Fruit fly (Drosophila melanogaster) whole organism, embryonic: ENCODE measurements around the gene Nep7.
A peak's percentile ranks its signal among the peaks of the same experiment; 100 is the strongest.

Experiments
- Adf1 ChIP-seq: fragments of 200-800 bp; sonication (Bioruptor generic); IDR thresholded peaks from 2 replicates; pipeline ENCODE4 v1.3.6; 2022; ENCODE audit warnings: missing biosample characterization, missing genetic modification characterization
- B-H1 ChIP-seq: fragments of 200-800 bp; sonication (Bioruptor generic); IDR thresholded peaks from 3 replicates; pipeline ENCODE4 v1.3.6; 2022; ENCODE audit warnings: missing biosample characterization, missing genetic modification characterization
- Bdp1 ChIP-seq: fragments of 200-800 bp; sonication (Bioruptor generic); optimal IDR thresholded peaks from 3 replicates; lab custom pipeline; 2016; ENCODE audit warnings: missing biosample characterization, missing genetic modification characterization
- BtbVII ChIP-seq: fragments of 200-800 bp; sonication (Bioruptor generic); optimal IDR thresholded peaks from 3 replicates; lab custom pipeline; 2017; ENCODE audit warnings: missing biosample characterization, mild to moderate bottlenecking, missing genetic modification characterization
- CG11085 ChIP-seq: fragments of 200-800 bp; sonication (Bioruptor generic); IDR thresholded peaks from 2 replicates; pipeline ENCODE4 v1.3.6; 2022; ENCODE audit warnings: missing biosample characterization, missing genetic modification characterization
- CG11723 ChIP-seq: fragments of 200-800 bp; sonication (Bioruptor generic); optimal IDR thresholded peaks from 2 replicates; lab custom pipeline; 2017; ENCODE audit warnings: missing biosample characterization, mild to moderate bottlenecking, missing genetic modification characterization
- CG12769 ChIP-seq: fragments of 200-800 bp; sonication (Bioruptor generic); optimal IDR thresholded peaks from 2 replicates; lab custom pipeline; 2019; ENCODE audit warnings: missing biosample characterization, mild to moderate bottlenecking, missing genetic modification characterization, moderate library complexity
- CG13296 ChIP-seq: fragments of 200-800 bp; sonication (Bioruptor generic); optimal IDR thresholded peaks from 3 replicates; lab custom pipeline; 2018; ENCODE audit warnings: missing biosample characterization, mild to moderate bottlenecking, missing genetic modification characterization
- CG14014 ChIP-seq: fragments of 200-800 bp; sonication (Bioruptor generic); IDR thresholded peaks from 2 replicates; pipeline ENCODE4 v1.3.6; 2022; ENCODE audit warnings: missing biosample characterization, missing genetic modification characterization
- CG14050 ChIP-seq: fragments of 200-800 bp; sonication (Bioruptor generic); IDR thresholded peaks from 3 replicates; pipeline ENCODE4 v1.3.6; 2022; ENCODE audit warnings: missing biosample characterization, missing genetic modification characterization
- CG1529 ChIP-seq: fragments of 200-800 bp; sonication (Bioruptor generic); optimal IDR thresholded peaks from 3 replicates; lab custom pipeline; 2018; ENCODE audit warnings: missing biosample characterization, missing genetic modification characterization
- CG17568 ChIP-seq: fragments of 200-800 bp; sonication (Bioruptor generic); optimal IDR thresholded peaks from 2 replicates; lab custom pipeline; 2018; ENCODE audit warnings: missing biosample characterization, mild to moderate bottlenecking, missing genetic modification characterization, moderate library complexity
- CG1792 ChIP-seq: fragments of 200-800 bp; sonication (Bioruptor generic); optimal IDR thresholded peaks from 2 replicates; lab custom pipeline; 2016; ENCODE audit warnings: missing biosample characterization, missing genetic modification characterization
- CG18262 ChIP-seq: fragments of 200-800 bp; optimal IDR thresholded peaks from 3 replicates; lab custom pipeline; 2019; ENCODE audit warnings: missing biosample characterization, mild to moderate bottlenecking, missing genetic modification characterization, moderate library complexity
- CG18764 ChIP-seq: fragments of 200-800 bp; sonication (Bioruptor generic); optimal IDR thresholded peaks from 3 replicates; lab custom pipeline; 2016; ENCODE audit warnings: missing biosample characterization, missing genetic modification characterization
- CG2875 ChIP-seq: fragments of 200-800 bp; sonication (Bioruptor generic); optimal IDR thresholded peaks from 2 replicates; lab custom pipeline; 2017; ENCODE audit warnings: missing biosample characterization, mild to moderate bottlenecking, missing genetic modification characterization, missing genetic modification reagents
- CG3407 ChIP-seq: fragments of 200-800 bp; sonication (Bioruptor generic); optimal IDR thresholded peaks from 2 replicates; lab custom pipeline; 2018; ENCODE audit warnings: missing biosample characterization, mild to moderate bottlenecking, missing genetic modification characterization
- CG4328 ChIP-seq: fragments of 200-800 bp; sonication (Bioruptor generic); optimal IDR thresholded peaks from 3 replicates; lab custom pipeline; 2017; ENCODE audit warnings: missing biosample characterization, missing genetic modification reagents, missing genetic modification characterization
- CG4730 ChIP-seq: fragments of 200-800 bp; sonication (Bioruptor generic); IDR thresholded peaks from 2 replicates; pipeline ENCODE4 v1.3.6; 2022; ENCODE audit warnings: missing biosample characterization, missing genetic modification characterization
- CG4854 ChIP-seq: fragments of 200-800 bp; sonication (Bioruptor generic); optimal IDR thresholded peaks from 2 replicates; lab custom pipeline; 2016; ENCODE audit warnings: missing biosample characterization, missing genetic modification characterization, inconsistent platforms
- CG5180 ChIP-seq: fragments of 200-800 bp; sonication (Bioruptor generic); optimal IDR thresholded peaks from 3 replicates; lab custom pipeline; 2017; ENCODE audit warnings: missing biosample characterization, missing genetic modification characterization, mild to moderate bottlenecking, moderate library complexity, missing genetic modification reagents
- CG7963 ChIP-seq: fragments of 200-800 bp; sonication (Bioruptor generic); IDR thresholded peaks from 3 replicates; pipeline ENCODE4 v1.3.6; 2022; ENCODE audit warnings: missing biosample characterization, missing genetic modification characterization; ENCODE audit not compliant: partially characterized antibody
- CG8290 ChIP-seq, 3 experiments: fragments of 200-800 bp; sonication (Bioruptor generic); optimal IDR thresholded peaks; 2 replicates each; lab custom pipeline; 2016 to 2019; ENCODE audit warnings: missing biosample characterization in 3 of 3, missing genetic modification characterization in 3 of 3, mild to moderate bottlenecking in 2 of 3, moderate library complexity in 1 of 3
- CG9437 ChIP-seq: fragments of 200-800 bp; sonication (Bioruptor generic); optimal IDR thresholded peaks from 2 replicates; lab custom pipeline; 2018; ENCODE audit warnings: missing biosample characterization, mild to moderate bottlenecking, missing genetic modification characterization
- CG9609 ChIP-seq: fragments of 200-800 bp; sonication (Bioruptor generic); optimal IDR thresholded peaks from 3 replicates; lab custom pipeline; 2016; ENCODE audit warnings: missing biosample characterization, missing genetic modification characterization
- CG9727 ChIP-seq: fragments of 200-800 bp; sonication (Bioruptor generic); optimal IDR thresholded peaks from 3 replicates; lab custom pipeline; 2017; ENCODE audit warnings: missing biosample characterization, mild to moderate bottlenecking, missing genetic modification characterization
- Chrac-16 ChIP-seq: fragments of 200-800 bp; sonication (Bioruptor generic); optimal IDR thresholded peaks from 3 replicates; lab custom pipeline; 2016; ENCODE audit warnings: missing biosample characterization, missing genetic modification characterization
- Hey ChIP-seq: fragments of 200-800 bp; sonication (Bioruptor generic); optimal IDR thresholded peaks from 3 replicates; lab custom pipeline; 2018; ENCODE audit warnings: missing biosample characterization, mild to moderate bottlenecking, missing genetic modification characterization
- Mes4 ChIP-seq: fragments of 200-800 bp; sonication (Bioruptor generic); optimal IDR thresholded peaks from 2 replicates; lab custom pipeline; 2016; ENCODE audit warnings: missing biosample characterization, missing genetic modification characterization
- NC2α ChIP-seq: fragments of 200-800 bp; sonication (Bioruptor generic); optimal IDR thresholded peaks from 2 replicates; lab custom pipeline; 2016; ENCODE audit warnings: missing biosample characterization, missing genetic modification characterization
- Scr ChIP-seq: fragments of 200-800 bp; sonication (Bioruptor generic); IDR thresholded peaks from 2 replicates; pipeline ENCODE4 v1.3.6; 2022; ENCODE audit warnings: missing biosample characterization, missing genetic modification characterization; ENCODE audit not compliant: partially characterized antibody
- Sin3A ChIP-seq: fragments of >200 bp; optimal IDR thresholded peaks from 2 replicates; lab custom pipeline; 2018
- ac ChIP-seq: fragments of 200-800 bp; sonication (Bioruptor generic); optimal IDR thresholded peaks from 3 replicates; lab custom pipeline; 2017; ENCODE audit warnings: missing biosample characterization, mild to moderate bottlenecking, missing genetic modification characterization
- az2 ChIP-seq: fragments of 200-800 bp; sonication (Bioruptor generic); optimal IDR thresholded peaks from 3 replicates; lab custom pipeline; 2016; ENCODE audit warnings: missing biosample characterization, missing genetic modification characterization
- bcd ChIP-seq: fragments of 200-800 bp; sonication (Bioruptor generic); optimal IDR thresholded peaks from 2 replicates; lab custom pipeline; 2017; ENCODE audit warnings: missing biosample characterization, mild to moderate bottlenecking, missing genetic modification characterization
- danr ChIP-seq: fragments of 200-800 bp; sonication (Bioruptor generic); IDR thresholded peaks from 2 replicates; pipeline ENCODE4 v1.3.6; 2022; ENCODE audit warnings: missing biosample characterization, missing genetic modification characterization
- dpn ChIP-seq, 2 experiments: fragments of 200-800 bp; sonication (Bioruptor generic); optimal IDR thresholded peaks; 3 replicates each; lab custom pipeline; 2016; ENCODE audit warnings: missing biosample characterization in 2 of 2, missing genetic modification characterization in 2 of 2
- fd64A ChIP-seq: fragments of 200-800 bp; sonication (Bioruptor generic); optimal IDR thresholded peaks from 3 replicates; lab custom pipeline; 2018; ENCODE audit warnings: missing biosample characterization, mild to moderate bottlenecking, missing genetic modification characterization
- jumu ChIP-seq: fragments of 200-800 bp; sonication (Bioruptor generic); optimal IDR thresholded peaks from 3 replicates; lab custom pipeline; 2016; ENCODE audit warnings: missing biosample characterization, missing genetic modification characterization
- kah ChIP-seq: fragments of 200-800 bp; sonication (Bioruptor generic); optimal IDR thresholded peaks from 2 replicates; lab custom pipeline; 2018; ENCODE audit warnings: missing biosample characterization, mild to moderate bottlenecking, missing genetic modification characterization
- lmd ChIP-seq: fragments of 200-800 bp; sonication (Bioruptor generic); IDR thresholded peaks from 2 replicates; pipeline ENCODE4 v1.3.6; 2022; ENCODE audit warnings: missing biosample characterization, missing genetic modification characterization
- oc ChIP-seq: fragments of 200-800 bp; sonication (Bioruptor generic); optimal IDR thresholded peaks from 2 replicates; lab custom pipeline; 2018; ENCODE audit warnings: missing biosample characterization, mild to moderate bottlenecking, missing genetic modification characterization, moderate library complexity
- pnt ChIP-seq: fragments of 200-800 bp; sonication (Bioruptor generic); optimal IDR thresholded peaks from 3 replicates; lab custom pipeline; 2016; ENCODE audit warnings: missing biosample characterization, missing genetic modification characterization
- pros ChIP-seq: fragments of 200-800 bp; sonication (Bioruptor generic); optimal IDR thresholded peaks from 3 replicates; lab custom pipeline; 2019; ENCODE audit warnings: missing biosample characterization, mild to moderate bottlenecking, missing genetic modification characterization, moderate library complexity
- so ChIP-seq: fragments of 200-800 bp; sonication (Bioruptor generic); IDR thresholded peaks from 3 replicates; pipeline ENCODE4 v1.3.6; 2022; ENCODE audit warnings: missing biosample characterization, missing genetic modification characterization
- stc ChIP-seq: fragments of 200-800 bp; sonication (Bioruptor generic); IDR thresholded peaks from 2 replicates; pipeline ENCODE4 v1.3.6; 2022; ENCODE audit warnings: missing biosample characterization, missing genetic modification characterization
- toy ChIP-seq: fragments of 200-800 bp; sonication (Bioruptor generic); IDR thresholded peaks from 2 replicates; pipeline ENCODE4 v1.3.6; 2022; ENCODE audit warnings: missing biosample characterization, missing genetic modification characterization
- trem ChIP-seq: fragments of 200-800 bp; optimal IDR thresholded peaks from 3 replicates; lab custom pipeline; 2019; ENCODE audit warnings: missing biosample characterization, mild to moderate bottlenecking, missing genetic modification characterization, moderate library complexity
- tup ChIP-seq: fragments of 200-800 bp; sonication (Bioruptor generic); optimal IDR thresholded peaks from 2 replicates; lab custom pipeline; 2016; ENCODE audit warnings: missing biosample characterization, mild to moderate bottlenecking, missing genetic modification characterization, moderate library complexity
- twi ChIP-seq: fragments of 200-800 bp; optimal IDR thresholded peaks from 2 replicates; lab custom pipeline; 2019; ENCODE audit warnings: missing biosample characterization, mild to moderate bottlenecking, missing genetic modification characterization, moderate library complexity
- vnd ChIP-seq: fragments of 200-800 bp; sonication (Bioruptor generic); IDR thresholded peaks from 3 replicates; pipeline ENCODE4 v1.3.6; 2022; ENCODE audit warnings: missing biosample characterization, missing genetic modification characterization; ENCODE audit not compliant: partially characterized antibody
- zen2 ChIP-seq: fragments of 200-800 bp; sonication (Bioruptor generic); IDR thresholded peaks from 3 replicates; pipeline ENCODE4 v1.3.6; 2022; ENCODE audit warnings: missing biosample characterization, missing genetic modification characterization; ENCODE audit not compliant: partially characterized antibody

Gene Nep7

dm6 chr3R:27919385-27919789 is 35.3 kb upstream of the Nep7 start, which contains the start of gene Boh1 (continued):
- TF ChIP-seq CG18764 (peak; percentile 6), CG13296 (GFP tag; lab: Kevin White, UChicago) (peak; percentile 56), fd64A (no peak), CG12769 (tag; lab: Kevin White, UChicago) (no peak), toy (GFP tag; lab: Robert Waterston, UW) (no peak), pnt (GFP tag; lab: Kevin White, UChicago) (no peak), Hey (no peak), Chrac-16 (GFP tag; lab: Kevin White, UChicago) (no peak), CG4854 (GFP tag; lab: Kevin White, UChicago) (no peak), CG9609 (GFP tag; lab: Kevin White, UChicago) (no peak), Sin3A (lab: Kevin White, UChicago) (no peak), CG8290 (GFP tag; optimal IDR thresholded peaks at IDR 0.05; lab: Kevin White, UChicago) (no peak), CG8290 (tag; optimal IDR thresholded peaks at IDR 0.05; lab: Kevin White, UChicago) (no peak), so (GFP tag; lab: Robert Waterston, UW) (no peak), CG7963 (GFP tag; lab: Robert Waterston, UW) (no peak), CG2875 (no peak), dpn (GFP tag; optimal IDR thresholded peaks at IDR 0.05; lab: Kevin White, UChicago) (peak in 1 of 2 experiments; percentile 9), CG4328 (GFP tag; lab: Kevin White, UChicago) (no peak), CG11723 (GFP tag; lab: Kevin White, UChicago) (no peak), lmd (GFP tag; lab: Robert Waterston, UW) (no peak), B-H1 (no peak), Adf1 (no peak), Mes4 (GFP tag; lab: Kevin White, UChicago) (no peak), jumu (no peak), CG9727 (peak; percentile 12), CG5180 (GFP tag; lab: Kevin White, UChicago) (no peak), CG4730 (GFP tag; lab: Robert Waterston, UW) (no peak), vnd (GFP tag; lab: Robert Waterston, UW) (no peak), pros (no peak), CG14014 (no peak), CG1529 (GFP tag; lab: Kevin White, UChicago) (no peak), az2 (GFP tag; lab: Kevin White, UChicago) (no peak), CG11085 (GFP tag; lab: Robert Waterston, UW) (no peak), kah (GFP tag; lab: Kevin White, UChicago) (no peak), NC2α (GFP tag; lab: Kevin White, UChicago) (no peak), tup (no peak), Bdp1 (GFP tag; lab: Kevin White, UChicago) (no peak), stc (GFP tag; lab: Robert Waterston, UW) (no peak), CG1792 (GFP tag; lab: Kevin White, UChicago) (no peak), Scr (GFP tag; lab: Robert Waterston, UW) (no peak), CG9437 (no peak), bcd (GFP tag; lab: Kevin White, UChicago) (no peak), oc (tag; lab: Kevin White, UChicago) (no peak), CG18262 (tag; lab: Kevin White, UChicago) (peak; percentile 47), trem (tag; lab: Kevin White, UChicago) (peak; percentile 65), zen2 (no peak), twi (tag; lab: Kevin White, UChicago) (peak; percentile 8), CG17568 (GFP tag; lab: Kevin White, UChicago) (no peak), CG14050 (no peak), CG3407 (peak; percentile 10), ac (no peak), BtbVII (GFP tag; lab: Kevin White, UChicago) (peak; percentile 26), danr (GFP tag; lab: Robert Waterston, UW) (no peak)
